Fruit fly (Drosophila melanogaster) whole organism, embryonic: ENCODE measurements around the gene MAPk-Ak2.

Experiments
- Atf3 ChIP-seq: fragments of 200-800 bp; sonication (Bioruptor generic); optimal IDR thresholded peaks from 3 replicates; lab custom pipeline; 2016; ENCODE audit warnings: missing biosample characterization, missing genetic modification characterization
- Bgb ChIP-seq: fragments of 200-800 bp; sonication (Bioruptor generic); IDR thresholded peaks from 2 replicates; pipeline ENCODE4 v1.3.6; 2022; ENCODE audit warnings: missing biosample characterization, missing genetic modification characterization; ENCODE audit not compliant: partially characterized antibody
- CG10321 ChIP-seq: fragments of 200-800 bp; sonication (Bioruptor generic); IDR thresholded peaks from 2 replicates; pipeline ENCODE4 v1.3.6; 2022; ENCODE audit warnings: missing biosample characterization, missing genetic modification characterization
- CG10654 ChIP-seq: fragments of 200-800 bp; sonication (Bioruptor generic); optimal IDR thresholded peaks from 2 replicates; lab custom pipeline; 2016; ENCODE audit warnings: missing biosample characterization, missing genetic modification characterization
- CG11247 ChIP-seq: fragments of 200-800 bp; sonication (Bioruptor generic); IDR thresholded peaks from 2 replicates; pipeline ENCODE4 v1.3.6; 2022; ENCODE audit warnings: missing biosample characterization, missing genetic modification characterization
- CG12071 ChIP-seq: fragments of 200-800 bp; sonication (Bioruptor generic); optimal IDR thresholded peaks from 3 replicates; lab custom pipeline; 2018; ENCODE audit warnings: missing biosample characterization, mild to moderate bottlenecking, missing genetic modification characterization
- CG12104 ChIP-seq: fragments of 200-800 bp; sonication (Bioruptor generic); optimal IDR thresholded peaks from 3 replicates; lab custom pipeline; 2016; ENCODE audit warnings: missing biosample characterization, missing genetic modification characterization
- CG12744 ChIP-seq: fragments of 200-800 bp; sonication (Bioruptor generic); optimal IDR thresholded peaks from 2 replicates; lab custom pipeline; 2016; ENCODE audit warnings: missing biosample characterization, missing genetic modification characterization
- CG14014 ChIP-seq: fragments of 200-800 bp; sonication (Bioruptor generic); IDR thresholded peaks from 2 replicates; pipeline ENCODE4 v1.3.6; 2022; ENCODE audit warnings: missing biosample characterization, missing genetic modification characterization
- CG14441 ChIP-seq: fragments of 200-800 bp; sonication (Bioruptor generic); IDR thresholded peaks from 2 replicates; pipeline ENCODE4 v1.3.6; 2022; ENCODE audit warnings: missing biosample characterization, missing genetic modification characterization
- CG1603 ChIP-seq: fragments of 200-800 bp; sonication (Bioruptor generic); optimal IDR thresholded peaks from 2 replicates; lab custom pipeline; 2019; ENCODE audit warnings: missing biosample characterization, mild to moderate bottlenecking, missing genetic modification characterization, moderate library complexity
- CG16779 ChIP-seq: fragments of 200-800 bp; sonication (Bioruptor generic); IDR thresholded peaks from 2 replicates; pipeline ENCODE4 v1.3.6; 2022; ENCODE audit warnings: missing biosample characterization, missing genetic modification characterization
- CG18599 ChIP-seq: fragments of 200-800 bp; sonication (Bioruptor generic); optimal IDR thresholded peaks from 3 replicates; lab custom pipeline; 2017; ENCODE audit warnings: missing biosample characterization, missing genetic modification characterization, mild to moderate bottlenecking, moderate library complexity, missing genetic modification reagents
- CG18764 ChIP-seq: fragments of 200-800 bp; sonication (Bioruptor generic); optimal IDR thresholded peaks from 3 replicates; lab custom pipeline; 2016; ENCODE audit warnings: missing biosample characterization, missing genetic modification characterization
- CG34224 ChIP-seq: fragments of 200-800 bp; sonication (Bioruptor generic); IDR thresholded peaks from 3 replicates; pipeline ENCODE4 v1.3.6; 2022; ENCODE audit warnings: missing biosample characterization, missing genetic modification characterization; ENCODE audit not compliant: partially characterized antibody
- CG3726 ChIP-seq: fragments of 200-800 bp; sonication (Bioruptor generic); IDR thresholded peaks from 3 replicates; pipeline ENCODE4, ENCODE4 v1.3.6; 2022; ENCODE audit warnings: missing biosample characterization, missing genetic modification characterization
- CG3995 ChIP-seq: fragments of 200-800 bp; sonication (Bioruptor generic); optimal IDR thresholded peaks from 3 replicates; lab custom pipeline; 2016; ENCODE audit warnings: missing biosample characterization, missing genetic modification characterization
- CG7745 ChIP-seq: fragments of 200-800 bp; sonication (Bioruptor generic); optimal IDR thresholded peaks from 2 replicates; lab custom pipeline; 2018; ENCODE audit warnings: missing biosample characterization, mild to moderate bottlenecking, missing genetic modification characterization, moderate library complexity
- CG8089 ChIP-seq: fragments of 200-800 bp; sonication (Bioruptor generic); optimal IDR thresholded peaks from 3 replicates; lab custom pipeline; 2016; ENCODE audit warnings: missing biosample characterization, missing genetic modification characterization
- CkIIα-i1 ChIP-seq: fragments of 200-800 bp; sonication (Bioruptor generic); IDR thresholded peaks from 2 replicates; pipeline ENCODE4 v1.3.6; 2022; ENCODE audit warnings: missing biosample characterization, missing genetic modification characterization
- D19B ChIP-seq: fragments of 200-800 bp; sonication (Bioruptor generic); optimal IDR thresholded peaks from 2 replicates; lab custom pipeline; 2017; ENCODE audit warnings: missing biosample characterization, mild to moderate bottlenecking, missing genetic modification characterization
- Ets97D ChIP-seq: fragments of 200-800 bp; sonication (Bioruptor generic); optimal IDR thresholded peaks from 3 replicates; lab custom pipeline; 2016; ENCODE audit warnings: missing biosample characterization, missing genetic modification characterization
- Fer2 ChIP-seq: fragments of 200-800 bp; sonication (Bioruptor generic); optimal IDR thresholded peaks from 2 replicates; lab custom pipeline; 2018; ENCODE audit warnings: missing biosample characterization, mild to moderate bottlenecking, missing genetic modification characterization, moderate library complexity
- Fer3 ChIP-seq: fragments of 200-800 bp; sonication (Bioruptor generic); optimal IDR thresholded peaks from 2 replicates; lab custom pipeline; 2018; ENCODE audit warnings: missing biosample characterization, mild to moderate bottlenecking, missing genetic modification characterization, moderate library complexity
- Hmr ChIP-seq: fragments of 200-800 bp; sonication (Bioruptor generic); optimal IDR thresholded peaks from 3 replicates; lab custom pipeline; 2017; ENCODE audit warnings: mild to moderate bottlenecking, missing biosample characterization, missing genetic modification reagents, missing genetic modification characterization
- Max ChIP-seq: fragments of 200-800 bp; sonication (Bioruptor generic); optimal IDR thresholded peaks from 2 replicates; lab custom pipeline; 2016; ENCODE audit warnings: missing biosample characterization, mild to moderate bottlenecking, missing genetic modification characterization
- NC2β ChIP-seq: fragments of 200-800 bp; sonication (Bioruptor generic); optimal IDR thresholded peaks from 2 replicates; lab custom pipeline; 2016; ENCODE audit warnings: missing biosample characterization, missing genetic modification characterization
- Nf-YA ChIP-seq: fragments of 200-800 bp; sonication (Bioruptor generic); IDR thresholded peaks from 2 replicates; pipeline ENCODE4 v1.3.6; 2022; ENCODE audit warnings: missing biosample characterization, missing genetic modification characterization
- Optix ChIP-seq: fragments of 200-800 bp; sonication (Bioruptor generic); IDR thresholded peaks from 3 replicates; pipeline ENCODE4 v1.3.6; 2022; ENCODE audit warnings: missing biosample characterization, missing genetic modification characterization
- Spps ChIP-seq: fragments of 200-800 bp; sonication (Bioruptor generic); optimal IDR thresholded peaks from 2 replicates; lab custom pipeline; 2018; ENCODE audit warnings: missing biosample characterization, mild to moderate bottlenecking, missing genetic modification characterization
- ab ChIP-seq: fragments of 200-800 bp; sonication (Bioruptor generic); optimal IDR thresholded peaks from 2 replicates; lab custom pipeline; 2016; ENCODE audit warnings: missing biosample characterization, missing genetic modification characterization
- bsh ChIP-seq, 2 experiments: fragments of 200-800 bp; sonication (Bioruptor generic); optimal IDR thresholded peaks; 2 replicates each; lab custom pipeline; 2017 to 2018; ENCODE audit warnings: mild to moderate bottlenecking in 2 of 2, missing biosample characterization in 2 of 2, missing genetic modification characterization in 2 of 2, moderate library complexity in 1 of 2
- btn ChIP-seq: fragments of 200-800 bp; sonication (Bioruptor generic); optimal IDR thresholded peaks from 2 replicates; lab custom pipeline; 2016; ENCODE audit warnings: missing biosample characterization, missing genetic modification characterization
- cato ChIP-seq: fragments of 200-800 bp; sonication (Bioruptor generic); optimal IDR thresholded peaks from 2 replicates; lab custom pipeline; 2016; ENCODE audit warnings: missing biosample characterization, missing genetic modification characterization, borderline replicate concordance
- dm ChIP-seq: fragments of 200-800 bp; sonication (Bioruptor generic); optimal IDR thresholded peaks from 3 replicates; lab custom pipeline; 2016; ENCODE audit warnings: missing biosample characterization, missing genetic modification characterization
- ham ChIP-seq: fragments of 200-800 bp; sonication (Bioruptor generic); IDR thresholded peaks from 2 replicates; pipeline ENCODE4 v1.3.6; 2022; ENCODE audit warnings: missing biosample characterization, missing genetic modification characterization
- kah ChIP-seq: fragments of 200-800 bp; sonication (Bioruptor generic); optimal IDR thresholded peaks from 2 replicates; lab custom pipeline; 2018; ENCODE audit warnings: missing biosample characterization, mild to moderate bottlenecking, missing genetic modification characterization
- kni ChIP-seq: fragments of 200-800 bp; sonication (Bioruptor generic); optimal IDR thresholded peaks from 3 replicates; lab custom pipeline; 2017; ENCODE audit warnings: mild to moderate bottlenecking, missing biosample characterization, missing genetic modification reagents, missing genetic modification characterization
- lilli ChIP-seq: fragments of 200-800 bp; sonication (Bioruptor generic); optimal IDR thresholded peaks from 3 replicates; lab custom pipeline; 2016; ENCODE audit warnings: missing biosample characterization, missing genetic modification characterization
- lmd ChIP-seq: fragments of 200-800 bp; sonication (Bioruptor generic); IDR thresholded peaks from 2 replicates; pipeline ENCODE4 v1.3.6; 2022; ENCODE audit warnings: missing biosample characterization, missing genetic modification characterization
- maf-S ChIP-seq: fragments of 200-800 bp; sonication (Bioruptor generic); optimal IDR thresholded peaks from 2 replicates; lab custom pipeline; 2016; ENCODE audit warnings: missing biosample characterization, missing genetic modification characterization
- sima ChIP-seq: fragments of 200-800 bp; sonication (Bioruptor generic); optimal IDR thresholded peaks from 2 replicates; lab custom pipeline; 2016; ENCODE audit warnings: missing biosample characterization, missing genetic modification characterization
- stc ChIP-seq: fragments of 200-800 bp; sonication (Bioruptor generic); IDR thresholded peaks from 2 replicates; pipeline ENCODE4 v1.3.6; 2022; ENCODE audit warnings: missing biosample characterization, missing genetic modification characterization
- stwl ChIP-seq: fragments of 200-800 bp; sonication (Bioruptor generic); optimal IDR thresholded peaks from 3 replicates; lab custom pipeline; 2018; ENCODE audit warnings: missing biosample characterization, mild to moderate bottlenecking, missing genetic modification characterization, moderate library complexity
- tna ChIP-seq: fragments of 200-800 bp; sonication (Bioruptor generic); IDR thresholded peaks from 2 replicates; pipeline ENCODE4 v1.3.6; 2022; ENCODE audit warnings: missing biosample characterization, missing genetic modification characterization; ENCODE audit not compliant: partially characterized antibody
- tup ChIP-seq: fragments of 200-800 bp; sonication (Bioruptor generic); optimal IDR thresholded peaks from 2 replicates; lab custom pipeline; 2016; ENCODE audit warnings: missing biosample characterization, mild to moderate bottlenecking, missing genetic modification characterization, moderate library complexity
- twi ChIP-seq: fragments of 200-800 bp; optimal IDR thresholded peaks from 2 replicates; lab custom pipeline; 2019; ENCODE audit warnings: missing biosample characterization, mild to moderate bottlenecking, missing genetic modification characterization, moderate library complexity
- tx ChIP-seq: fragments of 200-800 bp; sonication (Bioruptor generic); optimal IDR thresholded peaks from 2 replicates; lab custom pipeline; 2016; ENCODE audit warnings: missing biosample characterization, missing genetic modification characterization

Gene MAPk-Ak2

DNA sequence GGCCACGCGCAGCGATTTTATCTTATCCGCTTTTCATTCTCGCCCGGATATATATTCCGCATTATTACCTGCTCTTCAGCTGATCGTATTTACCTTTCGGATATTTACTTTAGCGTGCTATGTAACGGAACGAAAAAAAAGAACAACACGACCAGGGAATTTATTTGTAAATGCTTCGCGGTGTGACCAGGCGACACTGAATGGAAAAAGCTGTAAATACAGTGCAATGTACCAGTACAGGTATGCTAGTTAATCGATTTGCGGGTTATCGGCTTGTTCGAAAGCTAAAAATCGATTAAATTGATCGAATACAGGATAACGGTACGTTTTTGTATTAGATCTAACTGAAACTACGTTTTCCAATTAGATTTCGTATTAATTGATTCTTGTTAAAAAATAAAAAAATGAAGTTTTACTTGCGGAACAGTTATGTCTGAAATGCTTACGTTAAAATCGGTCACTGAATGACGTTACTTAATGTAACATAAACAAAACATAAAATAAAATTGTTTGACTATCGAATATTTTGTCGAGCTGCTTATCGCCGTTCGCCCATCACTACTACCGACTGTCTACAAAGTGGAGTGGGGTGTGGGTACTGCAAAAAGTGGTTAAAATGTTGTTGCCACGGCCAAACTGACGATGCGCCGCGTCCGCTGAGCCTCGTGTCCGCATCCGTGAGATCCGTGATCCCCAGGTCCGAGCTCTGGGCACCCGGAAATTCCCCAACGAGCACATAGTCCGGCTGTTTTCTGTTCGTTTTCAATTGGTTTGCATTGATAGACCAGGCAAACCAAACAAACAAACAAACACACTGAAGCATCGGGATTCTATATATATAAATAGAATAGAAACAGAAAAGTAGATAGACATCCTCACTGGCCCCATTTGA lies at the start of gene MAPk-Ak2, which contains the start of gene CG42699 (continued):
- TF ChIP-seq CG3995, result peak; percentile 77
- TF ChIP-seq ham (GFP tag; lab: Robert Waterston, UW), result no peak
- peak; percentile 60 to 76 for TF ChIP-seq bsh (GFP tag; optimal IDR thresholded peaks at IDR 0.05; lab: Kevin White, UChicago)
- TF ChIP-seq CG12104 (GFP tag; lab: Kevin White, UChicago), result peak; percentile 75
- TF ChIP-seq CG12744 (GFP tag; lab: Kevin White, UChicago), result peak; percentile 78
- peak; percentile 70 for TF ChIP-seq CG10654 (GFP tag; lab: Kevin White, UChicago)
- TF ChIP-seq CG16779 (GFP tag; lab: Robert Waterston, UW), result peak; percentile 36; the same call in 1 of the 2 replicates
- TF ChIP-seq CG11247 (GFP tag; lab: Robert Waterston, UW), result peak; percentile 63
- peak; percentile 65 for TF ChIP-seq CG1603 (tag; lab: Kevin White, UChicago)
- TF ChIP-seq lilli (GFP tag; lab: Kevin White, UChicago), result peak; percentile 67
- TF ChIP-seq Bgb (GFP tag; lab: Robert Waterston, UW), result peak; percentile 72
- TF ChIP-seq tna, result peak; percentile 68
- peak; percentile 17 for TF ChIP-seq tx (GFP tag; lab: Kevin White, UChicago)
- TF ChIP-seq twi (tag; lab: Kevin White, UChicago), result peak; percentile 15
- peak; percentile 58 for TF ChIP-seq Ets97D (GFP tag; lab: Kevin White, UChicago)
- peak; percentile 79 for TF ChIP-seq maf-S (GFP tag; lab: Kevin White, UChicago)
- peak; percentile 68 for TF ChIP-seq CG7745
- peak; percentile 79 for TF ChIP-seq Nf-YA (GFP tag; lab: Robert Waterston, UW)
- peak; percentile 67 for TF ChIP-seq Fer2 (tag; lab: Kevin White, UChicago)
- peak; percentile 83 for TF ChIP-seq CG12071
- TF ChIP-seq ab (GFP tag; lab: Kevin White, UChicago), result no peak
- TF ChIP-seq CG34224, result peak; percentile 16; the same call in 2 of the 3 replicates
- TF ChIP-seq kni, result peak; percentile 99
- peak; percentile 56; the same call in 1 of the 2 replicates for TF ChIP-seq CG14441 (GFP tag; lab: Robert Waterston, UW)
- TF ChIP-seq Fer3 (tag; lab: Kevin White, UChicago), result peak; percentile 82
- peak; percentile 87 for TF ChIP-seq CG18599 (GFP tag; lab: Kevin White, UChicago)
- TF ChIP-seq dm, result peak; percentile 68
- TF ChIP-seq CG8089 (GFP tag; lab: Kevin White, UChicago), result peak; percentile 85
- peak; percentile 62 for TF ChIP-seq CG10321
- TF ChIP-seq NC2β (GFP tag; lab: Kevin White, UChicago), result peak; percentile 77
- peak; percentile 85; the same call in 1 of the 2 replicates for TF ChIP-seq CG14014 (GFP tag; lab: Robert Waterston, UW)
- peak; percentile 46 for TF ChIP-seq sima
- peak; percentile 36 for TF ChIP-seq D19B (GFP tag; lab: Kevin White, UChicago)
- no peak; the same call in 2 of the 3 replicates for TF ChIP-seq CG3726
- TF ChIP-seq btn (GFP tag; lab: Kevin White, UChicago), result peak; percentile 64
- TF ChIP-seq Max (GFP tag; lab: Kevin White, UChicago), result peak; percentile 71
- TF ChIP-seq cato, result peak; percentile 60
- peak; percentile 63 for TF ChIP-seq stwl (tag; lab: Kevin White, UChicago)
- TF ChIP-seq kah (GFP tag; lab: Kevin White, UChicago), result peak; percentile 73
- peak; percentile 80 for TF ChIP-seq CG18764 (GFP tag; lab: Kevin White, UChicago)
- TF ChIP-seq Hmr (GFP tag; lab: Kevin White, UChicago), result peak; percentile 90
- TF ChIP-seq CkIIα-i1 (GFP tag; lab: Robert Waterston, UW), result no peak
- peak; percentile 58; the same call in 1 of the 2 replicates for TF ChIP-seq stc (GFP tag; lab: Robert Waterston, UW)
- no peak; the same call in 2 of the 3 replicates for TF ChIP-seq Optix (GFP tag; lab: Robert Waterston, UW)
- TF ChIP-seq Atf3 (GFP tag; lab: Kevin White, UChicago), result peak; percentile 73
- TF ChIP-seq lmd, result no peak; the same call in 1 of the 2 replicates
- peak; percentile 54 for TF ChIP-seq tup (GFP tag; lab: Kevin White, UChicago)
- TF ChIP-seq Spps (tag; lab: Kevin White, UChicago), result peak; percentile 51
